Worm (Caenorhabditis elegans) whole organism, young adult: Measurements from ENCODE around the gene srh-80.

ENCODE experiments used
- B0035.1 ChIP-seq: sonication (generic microtip); optimal IDR thresholded peaks from 2 replicates; lab custom pipeline; 2016; ENCODE audit warnings: missing genetic modification characterization, mild to moderate bottlenecking, missing compliant biosample characterization, missing genotype, missing genetic modification reagents
- B0261.1 ChIP-seq: sonication (generic microtip); optimal IDR thresholded peaks from 2 replicates; lab custom pipeline; 2016; ENCODE audit warnings: mild to moderate bottlenecking, missing genetic modification characterization, moderate library complexity, missing compliant biosample characterization
- B0336.3 ChIP-seq: fragments of 200-800 bp; sonication (Bioruptor generic); IDR thresholded peaks from 2 replicates; pipeline ENCODE4 v1.3.6; 2022; ENCODE audit warnings: missing genetic modification characterization, missing compliant biosample characterization
- D2030.7 ChIP-seq: fragments of 200-800 bp; sonication (Bioruptor generic); IDR thresholded peaks from 2 replicates; pipeline ENCODE4 v1.3.6; 2022; ENCODE audit warnings: missing genetic modification reagents, missing genetic modification characterization, missing compliant biosample characterization
- F23B12.7 ChIP-seq: sonication (generic microtip); optimal IDR thresholded peaks from 2 replicates; lab custom pipeline; 2017; ENCODE audit warnings: missing genetic modification characterization, mild to moderate bottlenecking, missing compliant biosample characterization, antibody characterized with exemption, moderate library complexity; ENCODE audit not compliant: insufficient read depth
- F37B4.10 ChIP-seq: fragments of 200-800 bp; sonication (Bioruptor generic); IDR thresholded peaks from 2 replicates; pipeline ENCODE4 v1.3.6; 2022; ENCODE audit warnings: missing genetic modification characterization, missing compliant biosample characterization
- F57A8.1 ChIP-seq: fragments of 200-800 bp; sonication (Bioruptor generic); optimal IDR thresholded peaks from 2 replicates; lab custom pipeline; 2018; ENCODE audit warnings: mild to moderate bottlenecking, missing genetic modification characterization, moderate library complexity, missing compliant biosample characterization
- F57C9.4 ChIP-seq: sonication (generic microtip); optimal IDR thresholded peaks from 2 replicates; lab custom pipeline; 2017; ENCODE audit warnings: mild to moderate bottlenecking, missing genetic modification characterization, missing compliant biosample characterization
- T07F8.4 ChIP-seq: sonication (generic microtip); optimal IDR thresholded peaks from 2 replicates; lab custom pipeline; 2016; ENCODE audit warnings: mild to moderate bottlenecking, missing genetic modification characterization, moderate library complexity, missing compliant biosample characterization
- T26A5.8 ChIP-seq: sonication (generic microtip); optimal IDR thresholded peaks from 2 replicates; lab custom pipeline; 2016; ENCODE audit warnings: missing genetic modification characterization, missing compliant biosample characterization
- Y53F4B.3 ChIP-seq: fragments of 200-800 bp; sonication (Bioruptor generic); IDR thresholded peaks from 2 replicates; pipeline ENCODE4 v1.3.6; 2022; ENCODE audit warnings: missing genetic modification reagents, missing genetic modification characterization, missing compliant biosample characterization
- Y53G8AR.9 ChIP-seq: fragments of 200-800 bp; sonication (Bioruptor generic); conservative IDR thresholded peaks from 2 replicates; pipeline ENCODE4 v1.3.6; 2022; ENCODE audit warnings: missing genetic modification reagents, missing genetic modification characterization, missing compliant biosample characterization
- Y56A3A.18 ChIP-seq: fragments of 200-800 bp; sonication (Bioruptor generic); IDR thresholded peaks from 2 replicates; pipeline ENCODE4 v1.3.6; 2022; ENCODE audit warnings: missing genetic modification reagents, missing genetic modification characterization, missing compliant biosample characterization
- ama-1 ChIP-seq, 3 experiments: fragments of 150-350 bp in 1 of 3; sonication (generic microtip) in 2 of 3; optimal IDR thresholded peaks; 2 replicates each; lab custom pipeline; 2014 to 2018; ENCODE audit warnings: missing biosample characterization in 2 of 3, missing genetic modification characterization in 2 of 3, missing genetic modification reagents in 2 of 3
- atf-7 ChIP-seq: sonication (generic microtip); optimal IDR thresholded peaks from 2 replicates; lab custom pipeline; 2017; ENCODE audit warnings: mild to moderate bottlenecking, missing genetic modification characterization, missing compliant biosample characterization
- attf-3 ChIP-seq: fragments of 200-800 bp; sonication (Bioruptor generic); conservative IDR thresholded peaks from 2 replicates; pipeline ENCODE4 v1.3.6; 2022; ENCODE audit warnings: missing genetic modification reagents, missing genetic modification characterization, missing compliant biosample characterization
- bed-2 ChIP-seq: fragments of 200-800 bp; sonication (Bioruptor generic); IDR thresholded peaks from 2 replicates; pipeline ENCODE4 v1.3.6; 2022; ENCODE audit warnings: missing genetic modification reagents, missing genetic modification characterization, missing compliant biosample characterization
- cebp-1 ChIP-seq, 2 experiments: fragments of 200-800 bp in 1 of 2; sonication (Bioruptor generic) in 1 of 2; sonication (generic microtip) in 1 of 2; IDR thresholded peaks in 1 of 2; optimal IDR thresholded peaks in 1 of 2; 2 replicates each; pipeline versions ENCODE4 v1.3.6 to Lab custom; 2017 to 2022; ENCODE audit warnings: missing compliant biosample characterization in 2 of 2, missing genetic modification characterization in 2 of 2, mild to moderate bottlenecking in 1 of 2, missing genetic modification reagents in 1 of 2, moderate library complexity in 1 of 2
- ceh-58 ChIP-seq: fragments of 200-800 bp; sonication (Bioruptor generic); IDR thresholded peaks from 2 replicates; pipeline ENCODE4 v1.3.6; 2022; ENCODE audit warnings: missing genetic modification characterization, missing compliant biosample characterization
- ceh-79 ChIP-seq: sonication (generic microtip); optimal IDR thresholded peaks from 2 replicates; lab custom pipeline; 2017; ENCODE audit warnings: mild to moderate bottlenecking, missing genetic modification characterization, missing compliant biosample characterization
- egl-18 ChIP-seq: fragments of 200-800 bp; sonication (Bioruptor generic); IDR thresholded peaks from 2 replicates; pipeline ENCODE4 v1.3.6; 2022; ENCODE audit warnings: missing genetic modification reagents, missing genetic modification characterization, missing compliant biosample characterization
- ekl-4 ChIP-seq: fragments of 200-800 bp; sonication (Bioruptor generic); IDR thresholded peaks from 2 replicates; pipeline ENCODE4 v1.3.6; 2022; ENCODE audit warnings: missing genetic modification reagents, missing genetic modification characterization, missing compliant biosample characterization
- fkh-3 ChIP-seq: sonication (generic microtip); optimal IDR thresholded peaks from 2 replicates; lab custom pipeline; 2016; ENCODE audit warnings: mild to moderate bottlenecking, missing genetic modification characterization, missing compliant biosample characterization
- hmg-1.2 ChIP-seq: fragments of 200-800 bp; sonication (Bioruptor generic); IDR thresholded peaks from 2 replicates; pipeline ENCODE4 v1.3.6; 2022; ENCODE audit warnings: missing genetic modification reagents, missing genetic modification characterization, missing compliant biosample characterization
- hsf-1 ChIP-seq: fragments of 200-800 bp; sonication (Bioruptor generic); IDR thresholded peaks from 2 replicates; pipeline ENCODE4 v1.3.6; 2022; ENCODE audit warnings: missing genetic modification reagents, missing genetic modification characterization, missing compliant biosample characterization
- let-607 ChIP-seq, 2 experiments: fragments of 200-800 bp in 1 of 2; sonication (Bioruptor generic) in 1 of 2; sonication (generic microtip) in 1 of 2; optimal IDR thresholded peaks; 2 replicates each; lab custom pipeline; 2016 to 2018; ENCODE audit warnings: mild to moderate bottlenecking in 2 of 2, missing compliant biosample characterization in 2 of 2, missing genetic modification characterization in 2 of 2, moderate library complexity in 2 of 2, missing genotype in 1 of 2
- lin-35 ChIP-seq, 3 experiments: fragments of 150-350 bp in 2 of 3; sonication (generic microtip) in 1 of 3; optimal IDR thresholded peaks; 2 replicates each; lab custom pipeline; 2014 to 2018; ENCODE audit warnings: missing biosample characterization in 3 of 3, missing genetic modification characterization in 3 of 3, missing genetic modification reagents in 3 of 3
- lin-40 ChIP-seq: sonication (generic microtip); optimal IDR thresholded peaks from 2 replicates; lab custom pipeline; 2016; ENCODE audit warnings: missing genetic modification characterization, mild to moderate bottlenecking, missing compliant biosample characterization, missing genotype, missing genetic modification reagents
- lin-54 ChIP-seq: fragments of 200-800 bp; sonication (Bioruptor generic); optimal IDR thresholded peaks from 2 replicates; lab custom pipeline; 2018; ENCODE audit warnings: mild to moderate bottlenecking, missing genetic modification characterization, missing compliant biosample characterization
- lir-1 ChIP-seq: fragments of 200-800 bp; sonication (Bioruptor generic); conservative IDR thresholded peaks from 2 replicates; pipeline ENCODE4 v1.3.6; 2022; ENCODE audit warnings: missing genetic modification reagents, missing genetic modification characterization, missing compliant biosample characterization
- madf-10 ChIP-seq: sonication (generic microtip); optimal IDR thresholded peaks from 2 replicates; lab custom pipeline; 2016; ENCODE audit warnings: mild to moderate bottlenecking, missing genetic modification characterization, missing compliant biosample characterization
- madf-6 ChIP-seq: fragments of 200-800 bp; sonication (Bioruptor generic); IDR thresholded peaks from 2 replicates; pipeline ENCODE4 v1.3.6; 2022; ENCODE audit warnings: missing genetic modification reagents, missing genetic modification characterization, missing compliant biosample characterization
- madf-8 ChIP-seq: fragments of 200-800 bp; sonication (Bioruptor generic); conservative IDR thresholded peaks from 2 replicates; pipeline ENCODE4 v1.3.6; 2022; ENCODE audit warnings: missing genetic modification reagents, missing genetic modification characterization, missing compliant biosample characterization
- mes-4 ChIP-seq: sonication (generic microtip); optimal IDR thresholded peaks from 2 replicates; lab custom pipeline; 2016; ENCODE audit warnings: missing genotype, missing genetic modification characterization, missing compliant biosample characterization
- nfya-2 ChIP-seq: fragments of 200-800 bp; sonication (Bioruptor generic); IDR thresholded peaks from 2 replicates; pipeline ENCODE4 v1.3.6; 2022; ENCODE audit warnings: missing genetic modification reagents, missing genetic modification characterization, missing compliant biosample characterization
- rcor-1 ChIP-seq: fragments of 200-800 bp; sonication (Bioruptor generic); IDR thresholded peaks from 2 replicates; pipeline ENCODE4 v1.3.6; 2022; ENCODE audit warnings: missing genetic modification reagents, missing genetic modification characterization, missing compliant biosample characterization
- repo-1 ChIP-seq: sonication (generic microtip); optimal IDR thresholded peaks from 2 replicates; lab custom pipeline; 2017; ENCODE audit warnings: mild to moderate bottlenecking, missing genetic modification characterization, missing compliant biosample characterization
- rpc-1 ChIP-seq, 2 experiments: fragments of 150-350 bp in 1 of 2; sonication (generic microtip) in 1 of 2; optimal IDR thresholded peaks; 2 replicates each; lab custom pipeline; 2014 to 2018; ENCODE audit warnings: missing biosample characterization in 1 of 2, missing genetic modification characterization in 1 of 2, missing genetic modification reagents in 1 of 2, missing genotype in 1 of 2
- snpc-1.3 ChIP-seq: sonication (generic microtip); optimal IDR thresholded peaks from 2 replicates; lab custom pipeline; 2017; ENCODE audit warnings: missing genetic modification characterization, mild to moderate bottlenecking, missing compliant biosample characterization, antibody characterized with exemption, moderate library complexity, missing genotype, missing genetic modification reagents; ENCODE audit not compliant: insufficient read depth
- snpc-4 ChIP-seq, 5 experiments: fragments of 150-350 bp in 1 of 5; sonication (generic microtip) in 4 of 5; optimal IDR thresholded peaks; 2 replicates each; lab custom pipeline; 2014 to 2018; ENCODE audit warnings: missing genetic modification characterization in 5 of 5, missing biosample characterization in 3 of 5, antibody characterized with exemption in 2 of 5, mild to moderate bottlenecking in 2 of 5, missing compliant biosample characterization in 2 of 5, missing genotype in 2 of 5, moderate library complexity in 2 of 5, missing genetic modification reagents in 1 of 5
- somi-1 ChIP-seq: fragments of 200-800 bp; sonication (Bioruptor generic); optimal IDR thresholded peaks from 2 replicates; lab custom pipeline; 2018; ENCODE audit warnings: mild to moderate bottlenecking, missing genetic modification characterization, missing compliant biosample characterization
- sptf-2 ChIP-seq: fragments of 200-800 bp; sonication (Bioruptor generic); optimal IDR thresholded peaks from 2 replicates; lab custom pipeline; 2018; ENCODE audit warnings: mild to moderate bottlenecking, missing genetic modification characterization, missing compliant biosample characterization
- tbx-9 ChIP-seq: sonication (generic microtip); optimal IDR thresholded peaks from 2 replicates; lab custom pipeline; 2016; ENCODE audit warnings: borderline replicate concordance, missing genetic modification characterization, inconsistent platforms, missing compliant biosample characterization
- zfh-2 ChIP-seq: fragments of 200-800 bp; sonication (Bioruptor generic); conservative IDR thresholded peaks from 2 replicates; pipeline ENCODE4 v1.3.6; 2022; ENCODE audit warnings: missing genetic modification reagents, missing genetic modification characterization, missing compliant biosample characterization
- ztf-28 ChIP-seq: fragments of 200-800 bp; sonication (Bioruptor generic); IDR thresholded peaks from 2 replicates; pipeline ENCODE4 v1.3.6; 2022; ENCODE audit warnings: missing genetic modification reagents, missing genetic modification characterization, missing compliant biosample characterization
- ztf-6 ChIP-seq: fragments of 200-800 bp; sonication (Bioruptor generic); IDR thresholded peaks from 2 replicates; pipeline ENCODE4 v1.3.6; 2022; ENCODE audit warnings: missing genetic modification reagents, missing genetic modification characterization, missing compliant biosample characterization

Gene srh-80

DNA sequence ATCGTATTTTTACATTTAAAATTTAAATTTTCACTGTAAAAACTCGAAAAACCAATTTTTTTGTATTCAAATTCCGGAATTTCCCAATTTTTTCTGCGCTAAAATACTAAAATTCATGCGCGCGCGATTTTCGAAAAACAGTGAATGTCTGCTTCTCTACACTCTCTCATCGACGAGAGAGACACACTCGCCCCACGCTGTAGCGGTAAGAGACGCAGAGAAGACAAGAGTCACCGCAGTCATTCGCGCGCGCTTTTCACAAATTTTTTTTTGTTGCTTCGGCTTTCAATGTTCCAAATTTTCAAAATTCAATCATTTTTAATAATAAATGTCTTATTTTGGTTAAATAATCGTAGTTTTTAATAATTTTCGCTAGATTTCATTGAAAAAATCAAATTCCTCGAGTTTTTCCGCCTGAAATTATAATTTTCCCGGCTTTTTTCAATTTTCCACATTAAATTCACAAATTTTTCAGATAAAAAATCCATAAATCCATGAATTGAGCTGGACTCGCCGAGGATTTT is 34.0 kb upstream of the srh-80 start, which contains the start of gene arid-1 (continued):
- TF ChIP-seq D2030.7 (GFP tag; lab: Robert Waterston, UW) (peak; percentile 84), B0035.1 (no peak), ekl-4 (no peak), ama-1 (optimal IDR thresholded peaks at IDR 0.05; lab: Kevin White, UChicago) (no peak), ama-1 (GFP tag; optimal IDR thresholded peaks at IDR 0.05; lab: Kevin White, UChicago) (no peak), ceh-58 (GFP tag; lab: Robert Waterston, UW) (no peak), madf-8 (GFP tag; lab: Robert Waterston, UW) (peak; percentile 62), F37B4.10 (GFP tag; lab: Robert Waterston, UW) (no peak), F23B12.7 (no peak), snpc-4 (GFP tag; optimal IDR thresholded peaks at IDR 0.05; lab: Kevin White, UChicago) (no peak), snpc-4 (tag; optimal IDR thresholded peaks at IDR 0.05; lab: Kevin White, UChicago) (peak in 3 of 4 experiments; percentile 8 to 27 (median 17)), lin-35 (GFP tag; optimal IDR thresholded peaks at IDR 0.05; lab: Kevin White, UChicago) (peak in 1 of 3 experiments; percentile 39), ztf-28 (GFP tag; lab: Robert Waterston, UW) (no peak), ztf-6 (no peak), lir-1 (GFP tag; lab: Robert Waterston, UW) (no peak), rcor-1 (0 out of 2 replicates have a peak, but pooled peaks have one; percentile 39), snpc-1.3 (tag; lab: Kevin White, UChicago) (peak; percentile 23), T07F8.4 (tag; lab: Kevin White, UChicago) (no peak), fkh-3 (tag; lab: Kevin White, UChicago) (no peak), somi-1 (GFP tag; lab: Kevin White, UChicago) (no peak), tbx-9 (tag; lab: Kevin White, UChicago) (no peak), madf-6 (GFP tag; lab: Robert Waterston, UW) (peak; percentile 83), attf-3 (GFP tag; lab: Robert Waterston, UW) (0 out of 2 replicates have a peak, but pooled peaks have one; percentile 38), ceh-79 (tag; lab: Kevin White, UChicago) (no peak), cebp-1 (GFP tag; IDR thresholded peaks at IDR 0.05; lab: Robert Waterston, UW) (no peak), cebp-1 (tag; optimal IDR thresholded peaks at IDR 0.05; lab: Kevin White, UChicago) (no peak), rpc-1 (optimal IDR thresholded peaks at IDR 0.05; lab: Kevin White, UChicago) (no peak), rpc-1 (tag; optimal IDR thresholded peaks at IDR 0.05; lab: Kevin White, UChicago) (no peak), T26A5.8 (tag; lab: Kevin White, UChicago) (no peak), F57A8.1 (no peak), mes-4 (tag; lab: Kevin White, UChicago) (no peak), B0261.1 (no peak), sptf-2 (GFP tag; lab: Kevin White, UChicago) (no peak), zfh-2 (GFP tag; lab: Robert Waterston, UW) (no peak), madf-10 (tag; lab: Kevin White, UChicago) (peak; percentile 47), let-607 (tag; optimal IDR thresholded peaks at IDR 0.05; lab: Kevin White, UChicago) (no peak), F57C9.4 (tag; lab: Kevin White, UChicago) (no peak), lin-40 (no peak), hmg-1.2 (GFP tag; lab: Robert Waterston, UW) (peak; percentile 99), Y56A3A.18 (no peak), repo-1 (tag; lab: Kevin White, UChicago) (no peak), bed-2 (GFP tag; lab: Robert Waterston, UW) (no peak), atf-7 (tag; lab: Kevin White, UChicago) (no peak), Y53G8AR.9 (GFP tag; lab: Robert Waterston, UW) (no peak), Y53F4B.3 (no peak), hsf-1 (GFP tag; lab: Robert Waterston, UW) (0 out of 2 replicates have a peak, but pooled peaks have one; percentile 9), nfya-2 (GFP tag; lab: Robert Waterston, UW) (no peak), B0336.3 (GFP tag; lab: Robert Waterston, UW) (no peak), egl-18 (no peak), lin-54 (peak; percentile 71)
